Fruit fly (Drosophila melanogaster): Measurements from ENCODE around the gene mTerf5.

mTerf5 gene

dm6 chr3R:18261602-18262001 is 38.1 kb upstream of the mTerf5 start (continued):
- TF ChIP-seq corto (GFP tag; optimal IDR thresholded peaks at IDR 0.05) = no peak
- no peak for TF ChIP-seq CG6854 (GFP tag; optimal IDR thresholded peaks at IDR 0.05)
- TF ChIP-seq ranshi (GFP tag; IDR thresholded peaks at IDR 0.05) = no peak
- no peak for TF ChIP-seq Dip2 (GFP tag; IDR thresholded peaks at IDR 0.05)
- no peak for TF ChIP-seq gsb (GFP tag; IDR thresholded peaks at IDR 0.05)
- no peak for TF ChIP-seq lab (GFP tag; optimal IDR thresholded peaks at IDR 0.05)
- TF ChIP-seq Xrp1 (GFP tag; IDR thresholded peaks at IDR 0.05) = 0 out of 2 replicates have a peak, but pooled peaks have one; percentile 3
- peak; percentile 18 for TF ChIP-seq nerfin-1 (tag; optimal IDR thresholded peaks at IDR 0.05)
- no peak for TF ChIP-seq CG15696 (tag; optimal IDR thresholded peaks at IDR 0.05)
- no peak for TF ChIP-seq CG7963 (GFP tag; IDR thresholded peaks at IDR 0.05; ENCODE audit: partially characterized antibody)
- TF ChIP-seq YL-1 (GFP tag; optimal IDR thresholded peaks at IDR 0.05) = no peak
- no peak for TF ChIP-seq zfh1 (GFP tag; IDR thresholded peaks at IDR 0.05)
- peak in 1 of 2 experiments; percentile 3 for TF ChIP-seq Trl (optimal IDR thresholded peaks at IDR 0.05)
- no peak for TF ChIP-seq Trl (GFP tag; optimal IDR thresholded peaks at IDR 0.05)
- no peak for TF ChIP-seq CG15269 (tag; optimal IDR thresholded peaks at IDR 0.05)
- no peak for TF ChIP-seq fd3F (GFP tag; optimal IDR thresholded peaks at IDR 0.05)
- TF ChIP-seq tna (GFP tag; IDR thresholded peaks at IDR 0.05; ENCODE audit: partially characterized antibody) = no peak
- no peak for TF ChIP-seq tgo (GFP tag; IDR thresholded peaks at IDR 0.05)
- TF ChIP-seq dimm (GFP tag; IDR thresholded peaks at IDR 0.05) = peak; percentile 21; the same call in 1 of the 2 replicates
- no peak for TF ChIP-seq CG17328 (GFP tag; IDR thresholded peaks at IDR 0.05)
- TF ChIP-seq fu2 (GFP tag; optimal IDR thresholded peaks at IDR 0.05) = no peak
- no peak for TF ChIP-seq ase (GFP tag; IDR thresholded peaks at IDR 0.05)
- no peak for TF ChIP-seq ap (GFP tag; IDR thresholded peaks at IDR 0.05)
- TF ChIP-seq Nf-YB (GFP tag; optimal IDR thresholded peaks at IDR 0.05) = no peak
- no peak for TF ChIP-seq Abd-B (GFP tag; optimal IDR thresholded peaks at IDR 0.05)
- peak; percentile 54 for TF ChIP-seq crol (GFP tag; IDR thresholded peaks at IDR 0.05)
- TF ChIP-seq hbn (GFP tag; IDR thresholded peaks at IDR 0.05; ENCODE audit: partially characterized antibody) = no peak
- 0 out of 3 replicates have a peak, but pooled peaks have one; percentile 35 for TF ChIP-seq CG16813 (GFP tag; IDR thresholded peaks at IDR 0.05; ENCODE audit: partially characterized antibody)
- peak; percentile 51; the same call in 1 of the 2 replicates for TF ChIP-seq CG4360 (GFP tag; IDR thresholded peaks at IDR 0.05)
- no peak for TF ChIP-seq dysf (GFP tag; IDR thresholded peaks at IDR 0.05)
- TF ChIP-seq fru (optimal IDR thresholded peaks at IDR 0.05) = no peak
- TF ChIP-seq CG7271 (tag; optimal IDR thresholded peaks at IDR 0.05) = no peak
- TF ChIP-seq CkIIα-i1 (GFP tag; IDR thresholded peaks at IDR 0.05) = no peak
- TF ChIP-seq CG10209 (GFP tag; optimal IDR thresholded peaks at IDR 0.05) = no peak
- TF ChIP-seq lov (optimal IDR thresholded peaks at IDR 0.05) = no peak
- no peak for TF ChIP-seq lov (GFP tag; IDR thresholded peaks at IDR 0.05)
- TF ChIP-seq tap (tag; optimal IDR thresholded peaks at IDR 0.05) = no peak
- no peak for TF ChIP-seq CG1603 (tag; optimal IDR thresholded peaks at IDR 0.05)
- peak; percentile 53 for TF ChIP-seq pros (GFP tag; optimal IDR thresholded peaks at IDR 0.05)
- TF ChIP-seq BtbVII (GFP tag; optimal IDR thresholded peaks at IDR 0.05) = no peak
- TF ChIP-seq CG2678 (tag; optimal IDR thresholded peaks at IDR 0.05) = no peak
- TF ChIP-seq exex (tag; optimal IDR thresholded peaks at IDR 0.05) = no peak
- no peak for TF ChIP-seq Hr51 (GFP tag; optimal IDR thresholded peaks at IDR 0.05)
- no peak for TF ChIP-seq CG3163 (GFP tag; optimal IDR thresholded peaks at IDR 0.05)
- TF ChIP-seq Max (GFP tag; optimal IDR thresholded peaks at IDR 0.05) = no peak
- TF ChIP-seq h (optimal IDR thresholded peaks at IDR 0.05) = no peak
- TF ChIP-seq dpn (GFP tag; optimal IDR thresholded peaks at IDR 0.05) = no peak
- TF ChIP-seq fd96Cb (tag; optimal IDR thresholded peaks at IDR 0.05) = no peak
- no peak for TF ChIP-seq CG7357 (GFP tag; IDR thresholded peaks at IDR 0.05)
- no peak for TF ChIP-seq cg (GFP tag; optimal IDR thresholded peaks at IDR 0.05)
- TF ChIP-seq CG3995 (GFP tag; optimal IDR thresholded peaks at IDR 0.05) = no peak
- TF ChIP-seq CG8478 (optimal IDR thresholded peaks at IDR 0.05) = no peak
- TF ChIP-seq grau (tag; optimal IDR thresholded peaks at IDR 0.05) = no peak
